Fruit fly (Drosophila melanogaster) whole organism, adult: ENCODE measurements around the gene ec.
A peak's percentile ranks its signal among the peaks of the same experiment; 100 is the strongest.

Experiments
- CG11617 ChIP-seq: fragments of 200-800 bp; sonication (Bioruptor generic); optimal IDR thresholded peaks from 2 replicates; lab custom pipeline; 2017; ENCODE audit warnings: mild to moderate bottlenecking, missing biosample characterization, missing genetic modification reagents, missing genetic modification characterization
- CG1620 ChIP-seq: fragments of 200-800 bp; sonication (Bioruptor generic); optimal IDR thresholded peaks from 2 replicates; lab custom pipeline; 2016; ENCODE audit warnings: missing biosample characterization, missing genetic modification characterization
- CG7101 ChIP-seq: fragments of 200-800 bp; sonication (Bioruptor generic); optimal IDR thresholded peaks from 2 replicates; lab custom pipeline; 2018; ENCODE audit warnings: missing biosample characterization, mild to moderate bottlenecking, missing genetic modification characterization, moderate library complexity
- Crg-1 ChIP-seq: fragments of 200-800 bp; sonication (Bioruptor generic); optimal IDR thresholded peaks from 2 replicates; lab custom pipeline; 2016; ENCODE audit warnings: missing biosample characterization, missing genetic modification characterization
- Hr96 ChIP-seq: fragments of 200-800 bp; sonication (Bioruptor generic); optimal IDR thresholded peaks from 2 replicates; lab custom pipeline; 2016; ENCODE audit warnings: missing biosample characterization, missing genetic modification characterization
- Mnt ChIP-seq: fragments of 200-800 bp; sonication (Bioruptor generic); optimal IDR thresholded peaks from 2 replicates; lab custom pipeline; 2016; ENCODE audit warnings: missing biosample characterization, mild to moderate bottlenecking, missing genetic modification characterization
- bab1 ChIP-seq: fragments of 200-800 bp; sonication (Bioruptor generic); optimal IDR thresholded peaks from 3 replicates; lab custom pipeline; 2019; ENCODE audit warnings: missing biosample characterization, mild to moderate bottlenecking, missing genetic modification characterization, moderate library complexity
- cic ChIP-seq: fragments of 200-800 bp; sonication (Bioruptor generic); optimal IDR thresholded peaks from 2 replicates; lab custom pipeline; 2017; ENCODE audit warnings: missing biosample characterization, mild to moderate bottlenecking, missing genetic modification characterization, moderate library complexity
- cnc ChIP-seq, 2 experiments: fragments of >200 bp; optimal IDR thresholded peaks; 2 replicates each; lab custom pipeline; 2017
- kay ChIP-seq: fragments of 200-800 bp; sonication (Bioruptor generic); peaks from one replicate; lab custom pipeline; 2016; ENCODE audit warnings: missing biosample characterization, missing genetic modification characterization, borderline replicate concordance
- ovo ChIP-seq: fragments of 200-800 bp; sonication (Bioruptor generic); optimal IDR thresholded peaks from 2 replicates; lab custom pipeline; 2016; ENCODE audit warnings: missing biosample characterization, missing genetic modification characterization
- pad ChIP-seq: fragments of 200-800 bp; sonication (Bioruptor generic); optimal IDR thresholded peaks from 3 replicates; lab custom pipeline; 2017; ENCODE audit warnings: missing biosample characterization, missing genetic modification characterization, mild to moderate bottlenecking, moderate library complexity, missing genetic modification reagents
- tj ChIP-seq: fragments of 200-800 bp; sonication (Bioruptor generic); optimal IDR thresholded peaks from 3 replicates; lab custom pipeline; 2017; ENCODE audit warnings: missing biosample characterization, mild to moderate bottlenecking, missing genetic modification characterization, moderate library complexity

- no peak for TF ChIP-seq tj (GFP tag; lab: Kevin White, UChicago)
- TF ChIP-seq Crg-1 = no peak
- no peak for TF ChIP-seq pad (GFP tag; lab: Kevin White, UChicago)
- no peak for TF ChIP-seq cnc (optimal IDR thresholded peaks at IDR 0.05; lab: Kevin White, UChicago)
- TF ChIP-seq CG1620 (GFP tag; lab: Kevin White, UChicago) = no peak
- no peak for TF ChIP-seq CG11617 (GFP tag; lab: Kevin White, UChicago)
- no peak for TF ChIP-seq Mnt (GFP tag; lab: Kevin White, UChicago)
- no peak for TF ChIP-seq cic (GFP tag; lab: Kevin White, UChicago)
- peak; percentile 4 for TF ChIP-seq kay (GFP tag; lab: Kevin White, UChicago)
- TF ChIP-seq bab1 (GFP tag; lab: Kevin White, UChicago) = no peak
- no peak for TF ChIP-seq CG7101 (tag; lab: Kevin White, UChicago)
- no peak for TF ChIP-seq Hr96
- no peak for TF ChIP-seq ovo
Observed at dm6 chrX:3808467-3808866, 3.0 kb upstream of the ec start.
